Worm (Caenorhabditis elegans) whole organism, L2 larva: ENCODE data around the gene srz-103.
"Not testable (repeated sequence)": the region's sequence is repeated elsewhere in the genome, so short reads cannot be mapped to it uniquely, and the experiment has no call there.

Experiments used
- ZK546.5 ChIP-seq: sonication (generic microtip); optimal IDR thresholded peaks from 2 replicates; lab custom pipeline; 2017; ENCODE audit warnings: missing biosample characterization, missing genetic modification characterization
- aly-2 ChIP-seq: fragments of 150-350 bp; optimal IDR thresholded peaks from 2 replicates; lab custom pipeline; 2014; ENCODE audit warnings: missing biosample characterization, missing genetic modification characterization
- ama-1 ChIP-seq: fragments of 150-350 bp; optimal IDR thresholded peaks from 2 replicates; lab custom pipeline; 2018; ENCODE audit warnings: inconsistent platforms
- ceh-16 ChIP-seq: fragments of 150-350 bp; optimal IDR thresholded peaks from 2 replicates; lab custom pipeline; 2014; ENCODE audit warnings: missing biosample characterization, missing genetic modification characterization
- elt-3 ChIP-seq: sonication (generic microtip); optimal IDR thresholded peaks from 2 replicates; lab custom pipeline; 2017; ENCODE audit warnings: missing biosample characterization, missing genetic modification characterization
- fos-1 ChIP-seq: fragments of 150-350 bp; optimal IDR thresholded peaks from 2 replicates; lab custom pipeline; 2014; ENCODE audit warnings: missing biosample characterization, missing genetic modification characterization
- mbf-1 ChIP-seq: sonication (generic microtip); optimal IDR thresholded peaks from 2 replicates; lab custom pipeline; 2017; ENCODE audit warnings: missing biosample characterization, missing genetic modification characterization
- nhr-10 ChIP-seq: sonication (generic microtip); optimal IDR thresholded peaks from 2 replicates; lab custom pipeline; 2017; ENCODE audit warnings: missing biosample characterization, missing genetic modification characterization
- sma-9 ChIP-seq, 2 experiments: fragments of 150-350 bp in 1 of 2; sonication (generic microtip) in 1 of 2; optimal IDR thresholded peaks; 2 replicates each; lab custom pipeline; 2014 to 2016; ENCODE audit warnings: missing genetic modification characterization in 2 of 2, mild to moderate bottlenecking in 1 of 2, missing biosample characterization in 1 of 2, missing compliant biosample characterization in 1 of 2, missing genetic modification reagents in 1 of 2, moderate library complexity in 1 of 2
- snpc-4 ChIP-seq: fragments of 150-350 bp; optimal IDR thresholded peaks from 2 replicates; lab custom pipeline; 2014; ENCODE audit warnings: missing biosample characterization, missing genetic modification characterization
- unc-62 ChIP-seq: fragments of 150-350 bp; optimal IDR thresholded peaks from 2 replicates; lab custom pipeline; 2014; ENCODE audit warnings: missing biosample characterization, missing genetic modification reagents, missing genetic modification characterization
- zag-1 ChIP-seq: fragments of 150-350 bp; optimal IDR thresholded peaks from 2 replicates; lab custom pipeline; 2014; ENCODE audit warnings: missing biosample characterization, missing genetic modification characterization

- TF ChIP-seq sma-9 (GFP tag; optimal IDR thresholded peaks at IDR 0.05; lab: Kevin White, UChicago); sma-9 (tag; optimal IDR thresholded peaks at IDR 0.05; lab: Kevin White, UChicago); unc-62; mbf-1 (tag; lab: Kevin White, UChicago); ZK546.5 (tag; lab: Kevin White, UChicago); aly-2 (tag; lab: Kevin White, UChicago); fos-1 (tag; lab: Kevin White, UChicago); elt-3 (tag; lab: Kevin White, UChicago); snpc-4; ceh-16 (tag; lab: Kevin White, UChicago); ama-1 (lab: Kevin White, UChicago); zag-1 (tag; lab: Kevin White, UChicago); nhr-10 (tag; lab: Kevin White, UChicago): not testable (repeated sequence)
These were observed 29.9 kb downstream of the srz-103 start, which contains the start of gene W06G6.11 for ce11 chrV:16649200-16649599.
